Fruit fly (Drosophila melanogaster): ENCODE results near the gene CG8852.
A peak's percentile ranks its signal among the peaks of the same experiment; 100 is the strongest.

The CG8852 gene

DNA sequence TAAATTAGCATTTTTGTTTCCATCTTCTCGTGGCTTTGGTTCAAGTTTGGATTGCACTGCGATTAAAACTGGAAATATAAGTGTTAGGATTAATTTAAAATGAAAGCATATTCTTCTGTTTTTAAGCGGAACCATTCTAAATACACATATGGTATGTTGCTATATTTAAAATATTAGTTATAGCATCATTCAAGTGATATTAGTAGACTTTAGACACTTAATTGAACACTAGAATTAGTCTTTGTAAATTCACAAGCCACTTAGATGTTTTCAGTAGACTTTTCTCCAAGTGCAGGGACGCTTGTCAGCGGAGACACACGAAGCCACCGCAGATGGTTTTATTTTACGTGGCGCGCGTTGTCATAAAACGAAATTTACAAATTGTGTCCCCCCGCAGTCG is 45.0 kb downstream of the CG8852 start (continued):
- TF ChIP-seq CG7839 (tag; optimal IDR thresholded peaks at IDR 0.05) (peak; percentile 48), jumu (GFP tag; optimal IDR thresholded peaks at IDR 0.05) (peak; percentile 31), CG12391 (tag; optimal IDR thresholded peaks at IDR 0.05) (peak; percentile 16), CG9932 (GFP tag; IDR thresholded peaks at IDR 0.05) (peak; percentile 54), D (optimal IDR thresholded peaks at IDR 0.05) (no peak), D (GFP tag; optimal IDR thresholded peaks at IDR 0.05) (peak; percentile 30), CG9817 (tag; optimal IDR thresholded peaks at IDR 0.05) (peak; percentile 6), CoRest (tag; optimal IDR thresholded peaks at IDR 0.05) (peak; percentile 34), CG17802 (tag; optimal IDR thresholded peaks at IDR 0.05) (no peak), bowl (GFP tag; IDR thresholded peaks at IDR 0.05) (no peak), CG10209 (GFP tag; optimal IDR thresholded peaks at IDR 0.05) (peak; percentile 10), CG17829 (tag; optimal IDR thresholded peaks at IDR 0.05) (peak; percentile 28), dmrt99B (tag; optimal IDR thresholded peaks at IDR 0.05) (peak; percentile 67), CG1024 (GFP tag; IDR thresholded peaks at IDR 0.05) (0 out of 2 replicates have a peak, but pooled peaks have one; percentile 19), pb (GFP tag; optimal IDR thresholded peaks at IDR 0.05) (no peak), TFAM (GFP tag; optimal IDR thresholded peaks at IDR 0.05) (no peak), ranshi (GFP tag; IDR thresholded peaks at IDR 0.05) (peak; percentile 38), CG32532 (GFP tag; IDR thresholded peaks at IDR 0.05) (peak; percentile 56; the same call in 1 of the 2 replicates), jing (GFP tag; optimal IDR thresholded peaks at IDR 0.05) (no peak), CG10366 (GFP tag; IDR thresholded peaks at IDR 0.05) (peak; percentile 23; the same call in 1 of the 2 replicates), CG12071 (GFP tag; optimal IDR thresholded peaks at IDR 0.05) (no peak), CG10543 (GFP tag; optimal IDR thresholded peaks at IDR 0.05) (peak; percentile 16), Hmx (GFP tag; optimal IDR thresholded peaks at IDR 0.05) (no peak), CG9437 (GFP tag; optimal IDR thresholded peaks at IDR 0.05) (peak; percentile 42), CG7556 (GFP tag; optimal IDR thresholded peaks at IDR 0.05) (peak; percentile 7), odd (GFP tag; optimal IDR thresholded peaks at IDR 0.05) (peak; percentile 32), croc (GFP tag; conservative IDR thresholded peaks at IDR 0.05) (peak; percentile 32; the same call in 1 of the 3 replicates), Abd-B (GFP tag; optimal IDR thresholded peaks at IDR 0.05) (peak; percentile 39), CG2889 (GFP tag; IDR thresholded peaks at IDR 0.05) (no peak), chif (GFP tag; optimal IDR thresholded peaks at IDR 0.05) (peak in 1 of 2 experiments; percentile 24), Blimp-1 (GFP tag; optimal IDR thresholded peaks at IDR 0.05) (peak; percentile 20), insv (GFP tag; optimal IDR thresholded peaks at IDR 0.05) (no peak), Fer1 (GFP tag; optimal IDR thresholded peaks at IDR 0.05) (no peak), CG14014 (GFP tag; IDR thresholded peaks at IDR 0.05) (0 out of 2 replicates have a peak, but pooled peaks have one; percentile 44), Hr3 (GFP tag; optimal IDR thresholded peaks at IDR 0.05) (no peak), hkb (optimal IDR thresholded peaks at IDR 0.05) (no peak), hkb (GFP tag; IDR thresholded peaks at IDR 0.05) (peak; percentile 49; the same call in 1 of the 2 replicates), sisA (GFP tag; IDR thresholded peaks at IDR 0.05) (peak; percentile 47; the same call in 1 of the 2 replicates), CG10267 (tag; optimal IDR thresholded peaks at IDR 0.05) (peak; percentile 53), Hand (GFP tag; optimal IDR thresholded peaks at IDR 0.05) (no peak), tgo (GFP tag; IDR thresholded peaks at IDR 0.05) (peak; percentile 29; the same call in 2 of the 3 replicates), ara (GFP tag; IDR thresholded peaks at IDR 0.05) (peak; percentile 32; the same call in 1 of the 2 replicates), unpg (GFP tag; optimal IDR thresholded peaks at IDR 0.05) (peak; percentile 24), CG6689 (GFP tag; IDR thresholded peaks at IDR 0.05) (peak; percentile 45; the same call in 1 of the 2 replicates), PHDP (tag; optimal IDR thresholded peaks at IDR 0.05) (peak; percentile 33), HLH3B (GFP tag; IDR thresholded peaks at IDR 0.05) (peak; percentile 47; the same call in 1 of the 2 replicates), CG31224 (GFP tag; IDR thresholded peaks at IDR 0.05) (0 out of 2 replicates have a peak, but pooled peaks have one; percentile 28), CG2712 (tag; optimal IDR thresholded peaks at IDR 0.05) (peak; percentile 57), lab (GFP tag; optimal IDR thresholded peaks at IDR 0.05) (peak; percentile 5), al (GFP tag; IDR thresholded peaks at IDR 0.05) (peak; percentile 42; the same call in 1 of the 2 replicates)

Data from whole organism, embryonic.